Worm (Caenorhabditis elegans): ENCODE data around the gene C37E2.3.
A peak's percentile ranks its signal among the peaks of the same experiment; 100 is the strongest.

The C37E2.3 gene

ce11 chrX:14228764-14229163, 48.5 kb downstream of the C37E2.3 start:
- TF ChIP-seq ets-4 (tag; optimal IDR thresholded peaks at IDR 0.05) (no peak), ceh-34 (tag; optimal IDR thresholded peaks at IDR 0.05) (no peak), Y22D7AL.16 (tag; optimal IDR thresholded peaks at IDR 0.05) (no peak), fkh-6 (tag; optimal IDR thresholded peaks at IDR 0.05) (no peak), fax-1 (tag; optimal IDR thresholded peaks at IDR 0.05) (no peak), unc-86 (tag; optimal IDR thresholded peaks at IDR 0.05) (no peak), pros-1 (tag; optimal IDR thresholded peaks at IDR 0.05) (no peak), tbx-7 (tag; optimal IDR thresholded peaks at IDR 0.05) (no peak), che-1 (tag; optimal IDR thresholded peaks at IDR 0.05) (no peak), dmd-4 (tag; optimal IDR thresholded peaks at IDR 0.05; ENCODE audit: borderline replicate concordance) (no peak), lim-6 (tag; optimal IDR thresholded peaks at IDR 0.05) (no peak), fkh-10 (GFP tag; optimal IDR thresholded peaks at IDR 0.05) (no peak), pat-9 (tag; optimal IDR thresholded peaks at IDR 0.05) (no peak), C08G9.2 (tag; optimal IDR thresholded peaks at IDR 0.05) (no peak), ceh-6 (GFP tag; optimal IDR thresholded peaks at IDR 0.05) (no peak), pha-4 (tag; optimal IDR thresholded peaks at IDR 0.05) (no peak), ahr-1 (tag; optimal IDR thresholded peaks at IDR 0.05) (no peak), nfya-1 (tag; optimal IDR thresholded peaks at IDR 0.05) (no peak)

- peak; percentile 12 for TF ChIP-seq hlh-13 (GFP tag; optimal IDR thresholded peaks at IDR 0.05)
- TF ChIP-seq C38D4.7 (GFP tag; optimal IDR thresholded peaks at IDR 0.05): peak; percentile 55
- TF ChIP-seq lin-11 (tag; optimal IDR thresholded peaks at IDR 0.05): peak; percentile 4
- TF ChIP-seq ceh-6 (GFP tag; optimal IDR thresholded peaks at IDR 0.05): peak; percentile 27
- peak; percentile 17 for TF ChIP-seq che-1 (tag; optimal IDR thresholded peaks at IDR 0.05)
- TF ChIP-seq K02D7.2 (tag; optimal IDR thresholded peaks at IDR 0.05): peak; percentile 8
- peak; percentile 51 for TF ChIP-seq ceh-19 (GFP tag; optimal IDR thresholded peaks at IDR 0.05)
- peak; percentile 28 for TF ChIP-seq pat-9 (tag; optimal IDR thresholded peaks at IDR 0.05)
These were observed 49.1 kb downstream of the C37E2.3 start for ce11 chrX:14229306-14229845.

Data from whole organism, late embryonic.